Fruit fly (Drosophila melanogaster) whole organism, embryonic: ENCODE measurements around the gene kat80.
A peak's percentile ranks its signal among the peaks of the same experiment; 100 is the strongest.

Source experiments
- Aef1 ChIP-seq: fragments of 200-800 bp; sonication (Bioruptor generic); IDR thresholded peaks from 3 replicates; pipeline ENCODE4 v1.3.6; 2022; ENCODE audit warnings: missing biosample characterization, missing genetic modification characterization
- CG10654 ChIP-seq: fragments of 200-800 bp; sonication (Bioruptor generic); optimal IDR thresholded peaks from 2 replicates; lab custom pipeline; 2016; ENCODE audit warnings: missing biosample characterization, missing genetic modification characterization
- CG11247 ChIP-seq: fragments of 200-800 bp; sonication (Bioruptor generic); IDR thresholded peaks from 2 replicates; pipeline ENCODE4 v1.3.6; 2022; ENCODE audit warnings: missing biosample characterization, missing genetic modification characterization
- CG11456 ChIP-seq: fragments of 200-800 bp; sonication (Bioruptor generic); IDR thresholded peaks from 3 replicates; pipeline ENCODE4 v1.3.6; 2022; ENCODE audit warnings: missing biosample characterization, missing genetic modification characterization
- CG11695 ChIP-seq: fragments of 200-800 bp; sonication (Bioruptor generic); IDR thresholded peaks from 3 replicates; pipeline ENCODE4 v1.3.6; 2022; ENCODE audit warnings: missing biosample characterization, missing genetic modification characterization
- CG12155 ChIP-seq: fragments of 200-800 bp; sonication (Bioruptor generic); optimal IDR thresholded peaks from 3 replicates; lab custom pipeline; 2016; ENCODE audit warnings: missing biosample characterization, missing genetic modification characterization
- CG15011 ChIP-seq: fragments of 200-800 bp; sonication (Bioruptor generic); optimal IDR thresholded peaks from 3 replicates; lab custom pipeline; 2018; ENCODE audit warnings: missing biosample characterization, mild to moderate bottlenecking, missing genetic modification characterization
- CG16813 ChIP-seq: fragments of 200-800 bp; sonication (Bioruptor generic); IDR thresholded peaks from 3 replicates; pipeline ENCODE4 v1.3.6; 2022; ENCODE audit warnings: missing biosample characterization, missing genetic modification characterization; ENCODE audit not compliant: partially characterized antibody
- CG17568 ChIP-seq: fragments of 200-800 bp; sonication (Bioruptor generic); optimal IDR thresholded peaks from 2 replicates; lab custom pipeline; 2018; ENCODE audit warnings: missing biosample characterization, mild to moderate bottlenecking, missing genetic modification characterization, moderate library complexity
- CG18599 ChIP-seq: fragments of 200-800 bp; sonication (Bioruptor generic); optimal IDR thresholded peaks from 3 replicates; lab custom pipeline; 2017; ENCODE audit warnings: missing biosample characterization, missing genetic modification characterization, mild to moderate bottlenecking, moderate library complexity, missing genetic modification reagents
- CG2129 ChIP-seq: fragments of 200-800 bp; sonication (Bioruptor generic); IDR thresholded peaks from 2 replicates; pipeline ENCODE4 v1.3.6; 2022; ENCODE audit warnings: missing biosample characterization, missing genetic modification characterization; ENCODE audit not compliant: partially characterized antibody
- CG2875 ChIP-seq: fragments of 200-800 bp; sonication (Bioruptor generic); optimal IDR thresholded peaks from 2 replicates; lab custom pipeline; 2017; ENCODE audit warnings: missing biosample characterization, mild to moderate bottlenecking, missing genetic modification characterization, missing genetic modification reagents
- CG31388 ChIP-seq: fragments of 200-800 bp; sonication (Bioruptor generic); optimal IDR thresholded peaks from 2 replicates; lab custom pipeline; 2016; ENCODE audit warnings: missing biosample characterization, missing genetic modification characterization
- CG32772 ChIP-seq: fragments of 200-800 bp; sonication (Bioruptor generic); IDR thresholded peaks from 2 replicates; pipeline ENCODE4 v1.3.6; 2022; ENCODE audit warnings: missing biosample characterization, missing genetic modification characterization
- CG3281 ChIP-seq: fragments of 200-800 bp; sonication (Bioruptor generic); optimal IDR thresholded peaks from 3 replicates; lab custom pipeline; 2017; ENCODE audit warnings: missing biosample characterization, mild to moderate bottlenecking, missing genetic modification characterization
- CG4707 ChIP-seq: fragments of 200-800 bp; sonication (Bioruptor generic); optimal IDR thresholded peaks from 2 replicates; lab custom pipeline; 2018; ENCODE audit warnings: missing biosample characterization, mild to moderate bottlenecking, missing genetic modification characterization, moderate library complexity
- CG6175 ChIP-seq: fragments of 200-800 bp; sonication (Bioruptor generic); IDR thresholded peaks from 3 replicates; pipeline ENCODE4 v1.3.6; 2022; ENCODE audit warnings: missing biosample characterization, missing genetic modification characterization
- CG6791 ChIP-seq: fragments of 200-800 bp; sonication (Bioruptor generic); IDR thresholded peaks from 3 replicates; pipeline ENCODE4 v1.3.6; 2022; ENCODE audit warnings: missing biosample characterization, missing genetic modification characterization; ENCODE audit not compliant: partially characterized antibody
- CG7928 ChIP-seq: fragments of 200-800 bp; sonication (Bioruptor generic); optimal IDR thresholded peaks from 2 replicates; lab custom pipeline; 2017; ENCODE audit warnings: missing biosample characterization, mild to moderate bottlenecking, missing genetic modification characterization
- CG7987 ChIP-seq: fragments of 200-800 bp; sonication (Bioruptor generic); optimal IDR thresholded peaks from 2 replicates; lab custom pipeline; 2018; ENCODE audit warnings: missing biosample characterization, mild to moderate bottlenecking, missing genetic modification characterization, moderate library complexity
- CG8765 ChIP-seq: fragments of 200-800 bp; sonication (Bioruptor generic); IDR thresholded peaks from 2 replicates; pipeline ENCODE4 v1.3.6; 2022; ENCODE audit warnings: missing biosample characterization, missing genetic modification characterization
- CHES-1-like ChIP-seq: fragments of 200-800 bp; sonication (Bioruptor generic); optimal IDR thresholded peaks from 2 replicates; lab custom pipeline; 2016; ENCODE audit warnings: missing biosample characterization, missing genetic modification characterization
- Dip3 ChIP-seq: fragments of 200-800 bp; sonication (Bioruptor generic); optimal IDR thresholded peaks from 3 replicates; lab custom pipeline; 2016; ENCODE audit warnings: missing biosample characterization, missing genetic modification characterization
- Ets65A ChIP-seq: fragments of 200-800 bp; sonication (Bioruptor generic); peaks from one replicate; lab custom pipeline; 2016; ENCODE audit warnings: missing biosample characterization, missing genetic modification characterization
- HLH3B ChIP-seq: fragments of 200-800 bp; sonication (Bioruptor generic); IDR thresholded peaks from 2 replicates; pipeline ENCODE4 v1.3.6; 2022; ENCODE audit warnings: missing biosample characterization, missing genetic modification characterization
- Hr78 ChIP-seq, 2 experiments: fragments of 200-800 bp in 1 of 2; fragments of >200 bp in 1 of 2; sonication (Bioruptor generic) in 1 of 2; optimal IDR thresholded peaks; 2 replicates each; lab custom pipeline; 2017 to 2019; ENCODE audit warnings: missing biosample characterization in 2 of 2, missing genetic modification characterization in 2 of 2, mild to moderate bottlenecking in 1 of 2, moderate library complexity in 1 of 2
- Neu2 ChIP-seq: fragments of 200-800 bp; sonication (Bioruptor generic); optimal IDR thresholded peaks from 3 replicates; lab custom pipeline; 2016; ENCODE audit warnings: missing biosample characterization, missing genetic modification characterization, borderline replicate concordance
- Nf-YB ChIP-seq: fragments of 200-800 bp; sonication (Bioruptor generic); optimal IDR thresholded peaks from 3 replicates; lab custom pipeline; 2019; ENCODE audit warnings: missing biosample characterization, mild to moderate bottlenecking, missing genetic modification characterization, moderate library complexity
- Oaz ChIP-seq: fragments of 200-800 bp; sonication (Bioruptor generic); IDR thresholded peaks from 2 replicates; pipeline ENCODE4 v1.3.6; 2022; ENCODE audit warnings: missing biosample characterization, missing genetic modification characterization
- Optix ChIP-seq: fragments of 200-800 bp; sonication (Bioruptor generic); IDR thresholded peaks from 3 replicates; pipeline ENCODE4 v1.3.6; 2022; ENCODE audit warnings: missing biosample characterization, missing genetic modification characterization
- Sry-δ ChIP-seq: fragments of 200-800 bp; sonication (Bioruptor generic); optimal IDR thresholded peaks from 2 replicates; lab custom pipeline; 2016; ENCODE audit warnings: missing biosample characterization, missing genetic modification characterization
- Xrp1 ChIP-seq: fragments of 200-800 bp; sonication (Bioruptor generic); IDR thresholded peaks from 2 replicates; pipeline ENCODE4 v1.3.6; 2022; ENCODE audit warnings: missing biosample characterization, missing genetic modification characterization
- abd-A ChIP-seq: fragments of 200-800 bp; sonication (Bioruptor generic); optimal IDR thresholded peaks from 3 replicates; lab custom pipeline; 2019; ENCODE audit warnings: missing biosample characterization, mild to moderate bottlenecking, missing genetic modification characterization, moderate library complexity
- ash1 ChIP-seq: fragments of 200-800 bp; sonication (Bioruptor generic); optimal IDR thresholded peaks from 2 replicates; lab custom pipeline; 2018; ENCODE audit warnings: missing biosample characterization, mild to moderate bottlenecking, missing genetic modification characterization
- crol ChIP-seq: fragments of 200-800 bp; sonication (Bioruptor generic); IDR thresholded peaks from 2 replicates; pipeline ENCODE4 v1.3.6; 2022; ENCODE audit warnings: missing biosample characterization, missing genetic modification characterization
- da ChIP-seq: fragments of 200-800 bp; sonication (Bioruptor generic); optimal IDR thresholded peaks from 2 replicates; lab custom pipeline; 2016; ENCODE audit warnings: missing biosample characterization, missing genetic modification characterization
- danr ChIP-seq: fragments of 200-800 bp; sonication (Bioruptor generic); IDR thresholded peaks from 2 replicates; pipeline ENCODE4 v1.3.6; 2022; ENCODE audit warnings: missing biosample characterization, missing genetic modification characterization
- dimm ChIP-seq: fragments of 200-800 bp; sonication (Bioruptor generic); IDR thresholded peaks from 2 replicates; pipeline ENCODE4 v1.3.6; 2022; ENCODE audit warnings: missing biosample characterization, missing genetic modification characterization
- h ChIP-seq: fragments of >200 bp; optimal IDR thresholded peaks from 2 replicates; lab custom pipeline; 2017
- her ChIP-seq: fragments of 200-800 bp; sonication (Bioruptor generic); optimal IDR thresholded peaks from 2 replicates; lab custom pipeline; 2016; ENCODE audit warnings: missing biosample characterization, missing genetic modification characterization
- oc ChIP-seq: fragments of 200-800 bp; sonication (Bioruptor generic); optimal IDR thresholded peaks from 2 replicates; lab custom pipeline; 2018; ENCODE audit warnings: missing biosample characterization, mild to moderate bottlenecking, missing genetic modification characterization, moderate library complexity
- odd ChIP-seq: fragments of 200-800 bp; sonication (Bioruptor generic); optimal IDR thresholded peaks from 2 replicates; lab custom pipeline; 2017; ENCODE audit warnings: missing biosample characterization, mild to moderate bottlenecking, missing genetic modification characterization
- ro ChIP-seq: fragments of 200-800 bp; sonication (Bioruptor generic); IDR thresholded peaks from 2 replicates; pipeline ENCODE4 v1.3.6; 2022; ENCODE audit warnings: missing biosample characterization, missing genetic modification characterization
- schlank ChIP-seq: fragments of 200-800 bp; sonication (Bioruptor generic); optimal IDR thresholded peaks from 2 replicates; lab custom pipeline; 2018; ENCODE audit warnings: missing biosample characterization, mild to moderate bottlenecking, missing genetic modification characterization
- sens-2 ChIP-seq: fragments of 200-800 bp; sonication (Bioruptor generic); IDR thresholded peaks from 2 replicates; pipeline ENCODE4 v1.3.6; 2022; ENCODE audit warnings: missing biosample characterization, missing genetic modification characterization
- sim ChIP-seq: fragments of 200-800 bp; sonication (Bioruptor generic); IDR thresholded peaks from 2 replicates; pipeline ENCODE4 v1.3.6; 2022; ENCODE audit warnings: missing biosample characterization, missing genetic modification characterization
- sna ChIP-seq: fragments of 200-800 bp; sonication (Bioruptor generic); IDR thresholded peaks from 2 replicates; pipeline ENCODE4 v1.3.6; 2022; ENCODE audit warnings: missing biosample characterization, missing genetic modification characterization; ENCODE audit not compliant: partially characterized antibody
- tio ChIP-seq: fragments of 200-800 bp; sonication (Bioruptor generic); optimal IDR thresholded peaks from 2 replicates; lab custom pipeline; 2017; ENCODE audit warnings: missing biosample characterization, missing genetic modification characterization, inconsistent platforms
- unc-4 ChIP-seq: fragments of 200-800 bp; sonication (Bioruptor generic); IDR thresholded peaks from 2 replicates; pipeline ENCODE4 v1.3.6; 2022; ENCODE audit warnings: missing biosample characterization, missing genetic modification characterization; ENCODE audit not compliant: partially characterized antibody
- wek ChIP-seq: fragments of 200-800 bp; sonication (Bioruptor generic); optimal IDR thresholded peaks from 3 replicates; lab custom pipeline; 2018; ENCODE audit warnings: missing biosample characterization, mild to moderate bottlenecking, missing genetic modification characterization, moderate library complexity
- zfh2 ChIP-seq: fragments of 200-800 bp; sonication (Bioruptor generic); optimal IDR thresholded peaks from 2 replicates; lab custom pipeline; 2016; ENCODE audit warnings: missing biosample characterization, missing genetic modification characterization

Gene kat80

DNA sequence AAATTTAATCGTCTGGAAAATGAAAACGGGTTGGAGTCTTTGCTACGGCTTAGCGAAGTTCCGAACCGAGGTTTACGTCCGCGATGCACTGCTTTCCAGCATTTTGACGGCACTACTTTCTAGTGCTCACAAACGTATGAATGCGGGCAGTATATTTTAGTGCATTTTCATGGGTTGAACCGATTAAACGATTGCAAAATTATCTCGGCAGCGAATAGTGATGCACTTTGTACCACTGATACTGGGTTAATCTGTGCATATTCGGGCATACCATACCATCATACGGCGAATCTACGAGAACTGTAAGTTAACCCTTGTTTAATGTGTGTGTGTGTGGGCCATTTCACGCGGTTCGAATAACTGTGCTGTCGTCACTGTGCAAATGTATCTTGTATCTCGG lies 5.2 kb downstream of the kat80 start, which contains the start of gene Mfe2 (continued):
- peak; percentile 51; the same call in 2 of the 3 replicates for TF ChIP-seq CG6791 (GFP tag; lab: Robert Waterston, UW)
- TF ChIP-seq HLH3B (GFP tag; lab: Robert Waterston, UW) = no peak
- no peak for TF ChIP-seq crol
- TF ChIP-seq Neu2 (GFP tag; lab: Kevin White, UChicago) = no peak
- peak; percentile 97 for TF ChIP-seq Ets65A (GFP tag; lab: Kevin White, UChicago)
- no peak for TF ChIP-seq CG2129 (GFP tag; lab: Robert Waterston, UW)
- TF ChIP-seq Xrp1 (GFP tag; lab: Robert Waterston, UW) = peak; percentile 51; the same call in 1 of the 2 replicates
- TF ChIP-seq CG7928 (GFP tag; lab: Kevin White, UChicago) = peak; percentile 44
- no peak for TF ChIP-seq CG31388 (GFP tag; lab: Kevin White, UChicago)
- 0 out of 3 replicates have a peak, but pooled peaks have one; percentile 11 for TF ChIP-seq CG6175 (GFP tag; lab: Robert Waterston, UW)
- 0 out of 2 replicates have a peak, but pooled peaks have one; percentile 6 for TF ChIP-seq CG8765 (GFP tag; lab: Robert Waterston, UW)
- no peak for TF ChIP-seq CG15011 (GFP tag; lab: Kevin White, UChicago)
- peak; percentile 72 for TF ChIP-seq CG12155
- peak; percentile 74; the same call in 2 of the 3 replicates for TF ChIP-seq CG11456 (GFP tag; lab: Robert Waterston, UW)
- no peak for TF ChIP-seq CG4707
- TF ChIP-seq CG16813 (GFP tag; lab: Robert Waterston, UW) = 0 out of 3 replicates have a peak, but pooled peaks have one; percentile 30
- TF ChIP-seq oc (tag; lab: Kevin White, UChicago) = peak; percentile 32
- no peak for TF ChIP-seq abd-A (tag; lab: Kevin White, UChicago)
- peak in 1 of 2 experiments; percentile 94 for TF ChIP-seq Hr78 (GFP tag; optimal IDR thresholded peaks at IDR 0.05; lab: Kevin White, UChicago)
- peak; percentile 34 for TF ChIP-seq CHES-1-like (GFP tag; lab: Kevin White, UChicago)
- TF ChIP-seq CG2875 = no peak
- TF ChIP-seq unc-4 (GFP tag; lab: Robert Waterston, UW) = peak; percentile 47
- no peak for TF ChIP-seq sna (GFP tag; lab: Robert Waterston, UW)
- TF ChIP-seq odd (GFP tag; lab: Kevin White, UChicago) = no peak
- TF ChIP-seq ash1 (GFP tag; lab: Kevin White, UChicago) = no peak
- TF ChIP-seq tio (GFP tag; lab: Kevin White, UChicago) = no peak
- TF ChIP-seq CG7987 (GFP tag; lab: Kevin White, UChicago) = no peak
- no peak for TF ChIP-seq h (lab: Kevin White, UChicago)
- TF ChIP-seq CG32772 = no peak; the same call in 1 of the 2 replicates
- peak; percentile 76 for TF ChIP-seq Sry-δ (GFP tag; lab: Kevin White, UChicago)
- TF ChIP-seq CG10654 (GFP tag; lab: Kevin White, UChicago) = peak; percentile 29
- TF ChIP-seq CG11247 (GFP tag; lab: Robert Waterston, UW) = peak; percentile 56
- no peak for TF ChIP-seq danr (GFP tag; lab: Robert Waterston, UW)
- TF ChIP-seq sim (GFP tag; lab: Robert Waterston, UW) = no peak
- no peak for TF ChIP-seq sens-2 (GFP tag; lab: Robert Waterston, UW)
- TF ChIP-seq dimm (GFP tag; lab: Robert Waterston, UW) = no peak
- peak; percentile 55 for TF ChIP-seq CG18599 (GFP tag; lab: Kevin White, UChicago)
- TF ChIP-seq Aef1 (GFP tag; lab: Robert Waterston, UW) = no peak
- TF ChIP-seq Dip3 (GFP tag; lab: Kevin White, UChicago) = peak; percentile 58
- TF ChIP-seq her (GFP tag; lab: Kevin White, UChicago) = peak; percentile 70
- TF ChIP-seq CG11695 = no peak
- no peak for TF ChIP-seq Oaz (GFP tag; lab: Robert Waterston, UW)
- TF ChIP-seq CG17568 = no peak
- TF ChIP-seq zfh2 = peak; percentile 81
- no peak for TF ChIP-seq CG3281
- TF ChIP-seq da (GFP tag; lab: Kevin White, UChicago) = no peak
- TF ChIP-seq wek (GFP tag; lab: Kevin White, UChicago) = peak; percentile 10
- TF ChIP-seq Nf-YB (GFP tag; lab: Kevin White, UChicago) = no peak
- no peak for TF ChIP-seq Optix
- no peak for TF ChIP-seq schlank (tag; lab: Kevin White, UChicago)
- no peak for TF ChIP-seq ro (GFP tag; lab: Robert Waterston, UW)
